Fruit fly (Drosophila melanogaster): ENCODE measurements around the gene AlaRS-m.

- no peak for TF ChIP-seq Hr78 (GFP tag; optimal IDR thresholded peaks at IDR 0.05)
- no peak for TF ChIP-seq pan (optimal IDR thresholded peaks at IDR 0.05)
- no peak for TF ChIP-seq Sp1 (GFP tag; optimal IDR thresholded peaks at IDR 0.05)
- peak; percentile 11 for TF ChIP-seq brk (GFP tag; optimal IDR thresholded peaks at IDR 0.05)
- no peak for TF ChIP-seq sage (GFP tag; optimal IDR thresholded peaks at IDR 0.05)
- no peak for TF ChIP-seq Myc (optimal IDR thresholded peaks at IDR 0.05)
- no peak for TF ChIP-seq fru (GFP tag; optimal IDR thresholded peaks at IDR 0.05)
- no peak for TF ChIP-seq sv (GFP tag; optimal IDR thresholded peaks at IDR 0.05)
- no peak for TF ChIP-seq dl (GFP tag; optimal IDR thresholded peaks at IDR 0.05; ENCODE audit: insufficient read depth in 1 of 2, partially characterized antibody in 2 of 2)
- TF ChIP-seq usp (GFP tag; optimal IDR thresholded peaks at IDR 0.05) = no peak
- TF ChIP-seq N (GFP tag; optimal IDR thresholded peaks at IDR 0.05) = no peak
- TF ChIP-seq foxo (GFP tag; optimal IDR thresholded peaks at IDR 0.05) = no peak
- TF ChIP-seq Abd-B (GFP tag; optimal IDR thresholded peaks at IDR 0.05) = no peak
- no peak for TF ChIP-seq HLH106 (tag; optimal IDR thresholded peaks at IDR 0.05)
Observed at dm6 chr3L:5180968-5181612, 35.2 kb downstream of the AlaRS-m start.
